Worm (Caenorhabditis elegans) whole organism, L1 larva: ENCODE measurements around the gene srb-11.
A peak's percentile ranks its signal among the peaks of the same experiment; 100 is the strongest.

Source experiments
- C04F5.9 ChIP-seq: sonication (generic microtip); optimal IDR thresholded peaks from 2 replicates; lab custom pipeline; 2016; ENCODE audit warnings: missing genetic modification characterization, missing compliant biosample characterization
- C16A3.4 ChIP-seq: fragments of 150-350 bp; optimal IDR thresholded peaks from 2 replicates; lab custom pipeline; 2014; ENCODE audit warnings: missing biosample characterization, missing genetic modification characterization
- C34B4.2 ChIP-seq: sonication (generic microtip); optimal IDR thresholded peaks from 2 replicates; lab custom pipeline; 2017; ENCODE audit warnings: mild to moderate bottlenecking, missing genetic modification characterization, missing compliant biosample characterization
- F16B12.6 ChIP-seq: fragments of 150-350 bp; optimal IDR thresholded peaks from 2 replicates; lab custom pipeline; 2014; ENCODE audit warnings: missing biosample characterization, missing genetic modification characterization
- Y116A8C.19 ChIP-seq: sonication (generic microtip); optimal IDR thresholded peaks from 2 replicates; lab custom pipeline; 2016; ENCODE audit warnings: missing compliant biosample characterization, missing genetic modification characterization, borderline replicate concordance
- alr-1 ChIP-seq: fragments of 200-800 bp; sonication (Bioruptor generic); optimal IDR thresholded peaks from 2 replicates; lab custom pipeline; 2018; ENCODE audit warnings: borderline replicate concordance, mild to moderate bottlenecking, missing genetic modification characterization, missing compliant biosample characterization
- aly-2 ChIP-seq: fragments of 150-350 bp; optimal IDR thresholded peaks from 2 replicates; lab custom pipeline; 2014; ENCODE audit warnings: missing biosample characterization, missing genetic modification characterization
- ama-1 ChIP-seq: fragments of 150-350 bp; optimal IDR thresholded peaks from 2 replicates; lab custom pipeline; 2014
- blmp-1 ChIP-seq: fragments of 150-350 bp; optimal IDR thresholded peaks from 2 replicates; lab custom pipeline; 2014; ENCODE audit warnings: missing biosample characterization, missing genetic modification characterization
- ceh-63 ChIP-seq: fragments of 200-800 bp; sonication (Bioruptor generic); optimal IDR thresholded peaks from 2 replicates; lab custom pipeline; 2018; ENCODE audit warnings: mild to moderate bottlenecking, missing genetic modification characterization, missing compliant biosample characterization
- ces-1 ChIP-seq: fragments of 150-350 bp; optimal IDR thresholded peaks from 2 replicates; lab custom pipeline; 2014; ENCODE audit warnings: missing biosample characterization, missing genetic modification reagents, missing genetic modification characterization
- efl-1 ChIP-seq, 4 experiments: fragments of 150-350 bp; optimal IDR thresholded peaks in 3 of 4; peaks in 1 of 4; 1 replicate in 1 of 4; 2 replicates in 3 of 4; lab custom pipeline; 2014; ENCODE audit warnings: missing biosample characterization in 2 of 4, missing genetic modification characterization in 2 of 4, missing genetic modification reagents in 2 of 4
- efl-3 ChIP-seq: fragments of 200-800 bp; sonication (Bioruptor generic); optimal IDR thresholded peaks from 2 replicates; lab custom pipeline; 2018; ENCODE audit warnings: mild to moderate bottlenecking, missing genetic modification characterization, missing compliant biosample characterization
- egl-13 ChIP-seq: sonication (generic microtip); optimal IDR thresholded peaks from 2 replicates; lab custom pipeline; 2016; ENCODE audit warnings: missing genotype, missing genetic modification reagents, missing genetic modification characterization, missing compliant biosample characterization
- egl-27 ChIP-seq, 2 experiments: fragments of 150-350 bp in 1 of 2; sonication (generic microtip); optimal IDR thresholded peaks; 3 replicates each; lab custom pipeline; 2017 to 2018; ENCODE audit warnings: missing biosample characterization in 2 of 2, missing genetic modification characterization in 2 of 2, missing genetic modification reagents in 2 of 2
- elt-3 ChIP-seq, 6 experiments: fragments of 150-350 bp in 1 of 6; sonication (generic microtip); optimal IDR thresholded peaks; 2 replicates each; lab custom pipeline; 2017 to 2018; ENCODE audit warnings: missing biosample characterization in 6 of 6, missing genetic modification characterization in 6 of 6, inconsistent platforms in 1 of 6
- ets-5 ChIP-seq: fragments of 200-800 bp; sonication (Bioruptor generic); IDR thresholded peaks from 2 replicates; pipeline ENCODE4 v1.3.6; 2022; ENCODE audit warnings: missing genetic modification characterization, missing compliant biosample characterization
- fkh-10 ChIP-seq: sonication (generic microtip); optimal IDR thresholded peaks from 2 replicates; lab custom pipeline; 2017; ENCODE audit warnings: missing biosample characterization, missing genetic modification reagents, missing genetic modification characterization
- fkh-4 ChIP-seq: sonication (generic microtip); optimal IDR thresholded peaks from 2 replicates; lab custom pipeline; 2016; ENCODE audit warnings: missing compliant biosample characterization, missing genetic modification characterization, borderline replicate concordance
- fkh-8 ChIP-seq: sonication (generic microtip); optimal IDR thresholded peaks from 2 replicates; lab custom pipeline; 2016; ENCODE audit warnings: mild to moderate bottlenecking, missing genetic modification characterization, missing compliant biosample characterization
- hlh-4 ChIP-seq: sonication (generic microtip); optimal IDR thresholded peaks from 2 replicates; lab custom pipeline; 2016; ENCODE audit warnings: mild to moderate bottlenecking, missing genetic modification characterization, missing compliant biosample characterization
- hpl-2 ChIP-seq: fragments of 150-350 bp; optimal IDR thresholded peaks from 2 replicates; lab custom pipeline; 2014; ENCODE audit warnings: missing biosample characterization, missing genetic modification reagents, missing genetic modification characterization
- irx-1 ChIP-seq: sonication (generic microtip); optimal IDR thresholded peaks from 2 replicates; lab custom pipeline; 2016; ENCODE audit warnings: missing genetic modification characterization, missing compliant biosample characterization
- isw-1 ChIP-seq: fragments of 200-800 bp; sonication (Bioruptor generic); IDR thresholded peaks from 2 replicates; pipeline ENCODE4 v1.3.6; 2022; ENCODE audit warnings: missing genetic modification characterization, missing compliant biosample characterization
- jun-1 ChIP-seq: fragments of 150-350 bp; optimal IDR thresholded peaks from 2 replicates; lab custom pipeline; 2014; ENCODE audit warnings: missing biosample characterization, missing genetic modification reagents, missing genetic modification characterization
- lin-14 ChIP-seq: fragments of 200-800 bp; sonication (Bioruptor generic); optimal IDR thresholded peaks from 2 replicates; lab custom pipeline; 2018; ENCODE audit warnings: mild to moderate bottlenecking, missing genetic modification characterization, moderate library complexity, missing compliant biosample characterization
- lin-15B ChIP-seq: fragments of 150-350 bp; sonication (generic microtip); optimal IDR thresholded peaks from 3 replicates; lab custom pipeline; 2014; ENCODE audit warnings: missing biosample characterization, missing genetic modification characterization
- lin-35 ChIP-seq, 2 experiments: fragments of 150-350 bp; optimal IDR thresholded peaks; 2 replicates each; lab custom pipeline; 2014; ENCODE audit warnings: missing biosample characterization in 2 of 2, missing genetic modification characterization in 2 of 2, missing genetic modification reagents in 2 of 2
- lin-39 ChIP-seq: fragments of 150-350 bp; optimal IDR thresholded peaks from 2 replicates; lab custom pipeline; 2014; ENCODE audit warnings: missing biosample characterization, missing genetic modification reagents, missing genetic modification characterization
- lir-3 ChIP-seq: sonication (generic microtip); optimal IDR thresholded peaks from 2 replicates; lab custom pipeline; 2016; ENCODE audit warnings: mild to moderate bottlenecking, missing genetic modification characterization, moderate library complexity, missing compliant biosample characterization; ENCODE audit not compliant: poor library complexity
- lsy-2 ChIP-seq, 2 experiments: fragments of 150-350 bp; optimal IDR thresholded peaks; 2 replicates each; lab custom pipeline; 2014; ENCODE audit warnings: missing biosample characterization in 2 of 2, missing genetic modification characterization in 2 of 2
- mdl-1 ChIP-seq, 2 experiments: fragments of 150-350 bp; optimal IDR thresholded peaks; 2 replicates each; lab custom pipeline; 2014 to 2017; ENCODE audit warnings: missing biosample characterization in 2 of 2, missing genetic modification characterization in 2 of 2, inconsistent platforms in 1 of 2
- mef-2 ChIP-seq: fragments of 150-350 bp; optimal IDR thresholded peaks from 2 replicates; lab custom pipeline; 2014; ENCODE audit warnings: missing biosample characterization, missing genetic modification characterization
- mep-1 ChIP-seq: fragments of 150-350 bp; optimal IDR thresholded peaks from 2 replicates; lab custom pipeline; 2014; ENCODE audit warnings: missing biosample characterization, missing genetic modification characterization
- nhr-11 ChIP-seq: fragments of 150-350 bp; optimal IDR thresholded peaks from 2 replicates; lab custom pipeline; 2014; ENCODE audit warnings: missing biosample characterization, missing genetic modification characterization
- nhr-19 ChIP-seq: fragments of 200-800 bp; sonication (Bioruptor generic); conservative IDR thresholded peaks from 2 replicates; pipeline ENCODE4 v1.3.6; 2022; ENCODE audit warnings: missing genetic modification characterization, missing compliant biosample characterization
- nhr-20 ChIP-seq: sonication (generic microtip); optimal IDR thresholded peaks from 2 replicates; lab custom pipeline; 2016; ENCODE audit warnings: mild to moderate bottlenecking, missing genetic modification characterization, missing compliant biosample characterization
- nhr-77 ChIP-seq: fragments of 150-350 bp; optimal IDR thresholded peaks from 2 replicates; lab custom pipeline; 2014; ENCODE audit warnings: missing biosample characterization, missing genetic modification characterization
- nhr-84 ChIP-seq: sonication (generic microtip); optimal IDR thresholded peaks from 2 replicates; lab custom pipeline; 2017; ENCODE audit warnings: missing biosample characterization, missing genetic modification characterization
- nhr-85 ChIP-seq: sonication (generic microtip); peaks from one replicate; lab custom pipeline; 2016; ENCODE audit warnings: missing genetic modification characterization, inconsistent platforms, missing compliant biosample characterization
- nhr-90 ChIP-seq: sonication (generic microtip); optimal IDR thresholded peaks from 2 replicates; lab custom pipeline; 2016; ENCODE audit warnings: mild to moderate bottlenecking, missing genetic modification characterization, missing compliant biosample characterization; ENCODE audit not compliant: poor library complexity
- pag-3 ChIP-seq: sonication (generic microtip); optimal IDR thresholded peaks from 2 replicates; lab custom pipeline; 2017; ENCODE audit warnings: missing genetic modification characterization, mild to moderate bottlenecking, missing compliant biosample characterization, antibody characterized with exemption, borderline replicate concordance; ENCODE audit not compliant: insufficient read depth
- rnt-1 ChIP-seq: sonication (generic microtip); optimal IDR thresholded peaks from 2 replicates; lab custom pipeline; 2016; ENCODE audit warnings: mild to moderate bottlenecking, missing genetic modification characterization, moderate library complexity, missing compliant biosample characterization
- skn-1 ChIP-seq: fragments of 150-350 bp; optimal IDR thresholded peaks from 2 replicates; lab custom pipeline; 2014; ENCODE audit warnings: missing biosample characterization, missing genetic modification characterization
- snu-23 ChIP-seq: sonication (generic microtip); optimal IDR thresholded peaks from 2 replicates; lab custom pipeline; 2016; ENCODE audit warnings: missing genetic modification characterization, missing compliant biosample characterization
- sox-4 ChIP-seq: sonication (generic microtip); optimal IDR thresholded peaks from 2 replicates; lab custom pipeline; 2016; ENCODE audit warnings: missing genetic modification characterization, missing compliant biosample characterization
- sup-37 ChIP-seq: fragments of 200-800 bp; sonication (Bioruptor generic); optimal IDR thresholded peaks from 2 replicates; lab custom pipeline; 2018; ENCODE audit warnings: mild to moderate bottlenecking, missing genetic modification characterization, missing compliant biosample characterization
- tbx-2 ChIP-seq: sonication (generic microtip); optimal IDR thresholded peaks from 2 replicates; lab custom pipeline; 2016; ENCODE audit warnings: missing genetic modification characterization, missing compliant biosample characterization
- unc-130 ChIP-seq: fragments of 150-350 bp; optimal IDR thresholded peaks from 2 replicates; lab custom pipeline; 2017; ENCODE audit warnings: missing biosample characterization, missing genetic modification characterization, inconsistent platforms
- unc-86 ChIP-seq: sonication (generic microtip); optimal IDR thresholded peaks from 2 replicates; lab custom pipeline; 2016; ENCODE audit warnings: missing genetic modification characterization, missing compliant biosample characterization
- vab-15 ChIP-seq: sonication (generic microtip); optimal IDR thresholded peaks from 2 replicates; lab custom pipeline; 2017; ENCODE audit warnings: missing genotype, mild to moderate bottlenecking, missing genetic modification characterization, missing compliant biosample characterization
- xbp-1 ChIP-seq: sonication (generic microtip); optimal IDR thresholded peaks from 2 replicates; lab custom pipeline; 2016; ENCODE audit warnings: missing genetic modification characterization, missing compliant biosample characterization
- ztf-4 ChIP-seq: fragments of 150-350 bp; optimal IDR thresholded peaks from 2 replicates; lab custom pipeline; 2014; ENCODE audit warnings: missing biosample characterization, missing genetic modification characterization

The srb-11 gene

DNA sequence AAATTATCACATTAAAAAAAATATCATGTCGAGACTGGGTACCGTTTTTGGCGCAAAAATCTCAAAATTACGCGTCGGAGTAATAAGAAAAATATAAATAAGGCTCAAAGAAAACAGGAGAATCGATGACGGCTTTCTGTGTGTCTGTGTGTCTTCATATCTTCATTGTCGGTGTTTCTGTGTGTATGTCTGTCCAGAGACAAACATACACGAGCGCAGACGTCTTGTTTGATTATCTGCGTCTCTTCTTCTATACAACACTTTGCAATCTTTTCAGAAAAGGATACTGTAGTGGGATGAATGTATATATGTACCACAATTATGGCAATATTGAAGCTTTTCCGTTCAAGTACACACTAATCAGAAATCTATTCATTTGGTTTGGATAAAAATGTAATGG is 48.4 kb downstream of the srb-11 start, which contains the start of gene C05D11.13:
C05D11.13 (minus strand) TSS at position 252 of the 400 bp plus-strand sequence.
- TF ChIP-seq lir-3 (tag; lab: Kevin White, UChicago), result no peak
- TF ChIP-seq nhr-77 (tag; lab: Kevin White, UChicago), result no peak
- TF ChIP-seq ztf-4 (tag; lab: Kevin White, UChicago), result no peak
- no peak for TF ChIP-seq efl-3
- TF ChIP-seq nhr-20 (tag; lab: Kevin White, UChicago), result peak; percentile 34
- TF ChIP-seq nhr-85 (tag; lab: Kevin White, UChicago), result peak; percentile 11
- TF ChIP-seq aly-2, result no peak
- TF ChIP-seq lsy-2 (tag; optimal IDR thresholded peaks at IDR 0.05; lab: Kevin White, UChicago), result peak; percentile 49 to 87
- peak; percentile 65 for TF ChIP-seq ama-1 (lab: Kevin White, UChicago)
- TF ChIP-seq irx-1, result peak; percentile 17
- no peak for TF ChIP-seq ets-5 (GFP tag; lab: Robert Waterston, UW)
- peak; percentile 56 for TF ChIP-seq snu-23 (GFP tag; lab: Kevin White, UChicago)
- peak; percentile 26 for TF ChIP-seq rnt-1 (tag; lab: Kevin White, UChicago)
- peak; percentile 9 for TF ChIP-seq xbp-1 (tag; lab: Kevin White, UChicago)
- TF ChIP-seq fkh-8 (tag; lab: Kevin White, UChicago), result no peak
- TF ChIP-seq pag-3, result no peak
- TF ChIP-seq lin-15B (tag; lab: Kevin White, UChicago), result no peak
- TF ChIP-seq Y116A8C.19 (tag; lab: Kevin White, UChicago), result no peak
- TF ChIP-seq vab-15 (tag; lab: Kevin White, UChicago), result no peak
- TF ChIP-seq unc-86, result no peak
- no peak for TF ChIP-seq fkh-10
- no peak for TF ChIP-seq fkh-4
- TF ChIP-seq ceh-63 (GFP tag; lab: Kevin White, UChicago), result no peak
- 0 out of 2 replicates have a peak, but pooled peaks have one; percentile 3 for TF ChIP-seq nhr-19 (GFP tag; lab: Robert Waterston, UW)
- no peak for TF ChIP-seq C04F5.9 (tag; lab: Kevin White, UChicago)
- TF ChIP-seq lin-35 (GFP tag; optimal IDR thresholded peaks at IDR 0.05; lab: Kevin White, UChicago), result peak; percentile 24 to 54
- no peak for TF ChIP-seq nhr-11
- TF ChIP-seq efl-1 (optimal IDR thresholded peaks at IDR 0.05; lab: Kevin White, UChicago), result peak; percentile 25 to 52
- peak; percentile 11 to 13 for TF ChIP-seq efl-1 (GFP tag; optimal IDR thresholded peaks at IDR 0.05 in 1 of 2; lab: Kevin White, UChicago)
- TF ChIP-seq mef-2, result no peak
- peak in 1 of 6 experiments; percentile 16 for TF ChIP-seq elt-3 (tag; optimal IDR thresholded peaks at IDR 0.05; lab: Kevin White, UChicago)
- TF ChIP-seq C16A3.4 (tag; lab: Kevin White, UChicago), result peak; percentile 34
- TF ChIP-seq blmp-1, result peak; percentile 53
- TF ChIP-seq lin-14 (GFP tag; lab: Kevin White, UChicago), result peak; percentile 62
- TF ChIP-seq ces-1 (GFP tag; lab: Kevin White, UChicago), result no peak
- TF ChIP-seq mdl-1 (tag; optimal IDR thresholded peaks at IDR 0.05; lab: Kevin White, UChicago), result peak in 1 of 2 experiments; percentile 23
- TF ChIP-seq sox-4 (tag; lab: Kevin White, UChicago), result no peak
- TF ChIP-seq isw-1, result no peak
- no peak for TF ChIP-seq skn-1
- no peak for TF ChIP-seq hpl-2 (GFP tag; lab: Kevin White, UChicago)
- TF ChIP-seq egl-27 (tag; optimal IDR thresholded peaks at IDR 0.05; lab: Kevin White, UChicago), result no peak
- TF ChIP-seq lin-39 (tag; lab: Kevin White, UChicago), result no peak
- TF ChIP-seq egl-13, result no peak
- peak; percentile 11 for TF ChIP-seq F16B12.6 (tag; lab: Kevin White, UChicago)
- TF ChIP-seq jun-1, result peak; percentile 8
- TF ChIP-seq mep-1 (tag; lab: Kevin White, UChicago), result peak; percentile 78
- TF ChIP-seq sup-37 (GFP tag; lab: Kevin White, UChicago), result no peak
- TF ChIP-seq C34B4.2 (tag; lab: Kevin White, UChicago), result no peak
- no peak for TF ChIP-seq alr-1 (tag; lab: Kevin White, UChicago)
- no peak for TF ChIP-seq nhr-90 (tag; lab: Kevin White, UChicago)
- no peak for TF ChIP-seq hlh-4
- peak; percentile 68 for TF ChIP-seq unc-130
- TF ChIP-seq tbx-2 (tag; lab: Kevin White, UChicago), result no peak
- TF ChIP-seq nhr-84 (tag; lab: Kevin White, UChicago), result no peak
